Worm (Caenorhabditis elegans): Measurements from ENCODE around the gene mrp-6.

mrp-6 gene

DNA sequence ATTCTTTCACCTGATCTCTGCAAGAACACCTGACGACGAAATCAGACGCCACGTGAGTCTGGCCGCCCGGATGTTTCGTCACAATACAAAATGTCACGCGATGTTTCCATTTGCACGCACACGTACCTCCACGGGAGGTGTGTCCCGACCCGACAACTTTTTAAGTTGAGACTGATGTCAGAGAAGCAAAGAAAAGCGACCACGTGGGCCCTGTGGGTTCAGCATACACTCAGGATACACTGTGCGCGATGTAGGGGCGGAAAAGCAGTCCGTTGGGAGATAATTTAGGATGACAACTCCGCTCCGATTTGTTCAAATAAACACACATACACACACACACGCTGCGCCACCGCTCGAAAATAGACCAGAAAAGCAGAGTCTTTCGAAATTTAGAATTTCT is 44.4 kb downstream of the mrp-6 start:
- TF ChIP-seq fos-1 (tag; optimal IDR thresholded peaks at IDR 0.05) (no peak), nhr-77 (tag; optimal IDR thresholded peaks at IDR 0.05) (no peak), aly-2 (tag; optimal IDR thresholded peaks at IDR 0.05) (no peak), nhr-42 (GFP tag; IDR thresholded peaks at IDR 0.05) (peak; percentile 80; the same call in 1 of the 2 replicates), unc-130 (GFP tag; optimal IDR thresholded peaks at IDR 0.05) (no peak), pha-4 (GFP tag; IDR thresholded peaks at IDR 0.05) (peak; percentile 50; the same call in 1 of the 2 replicates), pha-4 (tag; optimal IDR thresholded peaks at IDR 0.05) (no peak), daf-19 (GFP tag; conservative IDR thresholded peaks at IDR 0.05) (no peak), cey-2 (tag; optimal IDR thresholded peaks at IDR 0.05; ENCODE audit: borderline replicate concordance, insufficient read depth) (no peak), ama-1 (optimal IDR thresholded peaks at IDR 0.05) (peak; percentile 59), zip-11 (GFP tag; IDR thresholded peaks at IDR 0.05) (no peak), madf-5 (GFP tag; IDR thresholded peaks at IDR 0.05) (peak in 1 of 2 experiments; percentile 82; a peak in 1 of 4 replicates), F26F4.8 (GFP tag; conservative IDR thresholded peaks at IDR 0.05) (no peak), mxl-2 (GFP tag; conservative IDR thresholded peaks at IDR 0.05) (no peak), lin-13 (GFP tag; optimal IDR thresholded peaks at IDR 0.05) (peak; percentile 88), saeg-2 (GFP tag; IDR thresholded peaks at IDR 0.05) (peak; percentile 80), tra-1 (GFP tag; IDR thresholded peaks at IDR 0.05) (peak; percentile 94), nhr-41 (GFP tag; IDR thresholded peaks at IDR 0.05) (no peak), ZK546.5 (tag; optimal IDR thresholded peaks at IDR 0.05) (no peak), lin-29 (GFP tag; IDR thresholded peaks at IDR 0.05) (no peak), lin-15B (tag; optimal IDR thresholded peaks at IDR 0.05) (no peak), ceh-32 (tag; optimal IDR thresholded peaks at IDR 0.05; ENCODE audit: poor library complexity) (peak; percentile 48), hlh-11 (tag; optimal IDR thresholded peaks at IDR 0.05) (peak; percentile 98), ctbp-1 (GFP tag; IDR thresholded peaks at IDR 0.05) (peak; percentile 58; the same call in 1 of the 2 replicates), ceh-28 (tag; optimal IDR thresholded peaks at IDR 0.05) (no peak), mdt-29 (GFP tag; IDR thresholded peaks at IDR 0.05) (peak; percentile 92), snpc-1.2 (GFP tag; IDR thresholded peaks at IDR 0.05) (0 out of 2 replicates have a peak, but pooled peaks have one; percentile 16), mes-2 (tag; optimal IDR thresholded peaks at IDR 0.05; ENCODE audit: poor library complexity, severe bottlenecking) (peak; percentile 2), lin-38 (GFP tag; IDR thresholded peaks at IDR 0.05) (no peak), F44E2.7 (GFP tag; IDR thresholded peaks at IDR 0.05) (no peak), mep-1 (tag; optimal IDR thresholded peaks at IDR 0.05) (peak; percentile 63), mdl-1 (tag; optimal IDR thresholded peaks at IDR 0.05) (peak; percentile 91 to 93), F37D6.2 (tag; optimal IDR thresholded peaks at IDR 0.05) (no peak), php-3 (GFP tag; IDR thresholded peaks at IDR 0.05) (peak; percentile 57; the same call in 1 of the 2 replicates), R02D3.7 (tag; optimal IDR thresholded peaks at IDR 0.05) (no peak), hmg-1.1 (GFP tag; IDR thresholded peaks at IDR 0.05) (peak; percentile 18), daf-12 (tag; optimal IDR thresholded peaks at IDR 0.05) (no peak), tag-97 (GFP tag; IDR thresholded peaks at IDR 0.05) (no peak), mxl-3 (GFP tag; optimal IDR thresholded peaks at IDR 0.05) (peak; percentile 93), lin-1 (GFP tag; IDR thresholded peaks at IDR 0.05) (peak; percentile 92), arid-1 (GFP tag; conservative IDR thresholded peaks at IDR 0.05) (peak; percentile 75), vab-7 (GFP tag; IDR thresholded peaks at IDR 0.05) (no peak), dpl-1 (GFP tag; optimal IDR thresholded peaks at IDR 0.05) (peak; percentile 14), zfp-2 (tag; optimal IDR thresholded peaks at IDR 0.05) (no peak), D1046.2 (GFP tag; IDR thresholded peaks at IDR 0.05) (no peak), set-16 (GFP tag; IDR thresholded peaks at IDR 0.05) (peak; percentile 67), hlh-30 (tag; optimal IDR thresholded peaks at IDR 0.05; ENCODE audit: insufficient read depth) (peak; percentile 98), nhr-48 (tag; optimal IDR thresholded peaks at IDR 0.05) (peak; percentile 97), fkh-10 (GFP tag; optimal IDR thresholded peaks at IDR 0.05) (no peak), zfp-3 (GFP tag; conservative IDR thresholded peaks at IDR 0.05) (no peak), egl-27 (tag; optimal IDR thresholded peaks at IDR 0.05) (no peak)

Measured in whole organism, L4 larva.